Fruit fly (Drosophila melanogaster) whole organism, adult: Measurements from ENCODE around the gene CG2747.

Experiments
- Clk ChIP-seq: fragments of 200-800 bp; sonication (Bioruptor generic); optimal IDR thresholded peaks from 2 replicates; lab custom pipeline; 2017; ENCODE audit warnings: missing biosample characterization, missing genetic modification characterization
- Mnt ChIP-seq: fragments of 200-800 bp; sonication (Bioruptor generic); optimal IDR thresholded peaks from 2 replicates; lab custom pipeline; 2016; ENCODE audit warnings: missing biosample characterization, mild to moderate bottlenecking, missing genetic modification characterization

DNA sequence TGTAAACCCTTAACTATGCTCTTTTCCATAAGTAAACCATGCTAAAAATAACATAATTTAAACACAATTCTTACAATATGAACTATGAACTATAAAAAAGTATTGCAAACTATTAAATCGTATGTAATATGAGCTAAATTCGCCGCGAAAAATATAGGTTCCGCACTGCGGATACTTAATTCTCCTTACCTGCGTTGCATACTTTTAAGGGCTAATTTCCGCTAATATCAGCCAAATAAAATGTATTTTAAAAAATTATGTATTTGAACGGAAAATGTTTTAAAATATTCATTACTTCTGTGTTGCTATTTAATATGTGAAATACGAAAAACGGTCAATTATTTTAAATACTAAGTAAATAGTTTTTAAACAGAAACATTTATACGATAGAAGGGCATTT lies 63.2 kb downstream of the CG2747 start, which contains the start of gene dsx:
- no peak for TF ChIP-seq Mnt (GFP tag; lab: Kevin White, UChicago)
- TF ChIP-seq Clk (GFP tag; lab: Kevin White, UChicago): no peak
